Worm (Caenorhabditis elegans) whole organism, midembryonic: Measurements from ENCODE around the gene vig-1.
"Not testable (repeated sequence)": the region's sequence is repeated elsewhere in the genome, so short reads cannot be mapped to it uniquely, and the experiment has no call there.

Source experiments
- T22C8.4 ChIP-seq: fragments of 200-800 bp; sonication (Bioruptor generic); IDR thresholded peaks from 2 replicates; pipeline ENCODE4 v1.3.6; 2022; ENCODE audit warnings: missing genetic modification characterization, missing compliant biosample characterization
- cog-1 ChIP-seq: sonication (generic microtip); optimal IDR thresholded peaks from 2 replicates; lab custom pipeline; 2016; ENCODE audit warnings: missing genetic modification characterization, missing compliant biosample characterization
- flt-1 ChIP-seq: fragments of 200-800 bp; sonication (Bioruptor generic); IDR thresholded peaks from 2 replicates; pipeline ENCODE4 v1.3.6; 2022; ENCODE audit warnings: missing genetic modification characterization, missing compliant biosample characterization
- klf-2 ChIP-seq: fragments of 200-800 bp; sonication (Bioruptor generic); conservative IDR thresholded peaks from 2 replicates; pipeline ENCODE4 v1.3.6; 2022; ENCODE audit warnings: missing genetic modification reagents, missing genetic modification characterization, missing compliant biosample characterization
- med-1 ChIP-seq: sonication (generic microtip); optimal IDR thresholded peaks from 2 replicates; lab custom pipeline; 2017; ENCODE audit warnings: missing genetic modification characterization, mild to moderate bottlenecking, missing compliant biosample characterization, antibody characterized with exemption, missing genetic modification reagents; ENCODE audit not compliant: insufficient read depth
- ref-1 ChIP-seq: fragments of 200-800 bp; sonication (Bioruptor generic); conservative IDR thresholded peaks from 2 replicates; pipeline ENCODE4 v1.3.6; 2022; ENCODE audit warnings: missing genetic modification reagents, missing genetic modification characterization, missing compliant biosample characterization
- tab-1 ChIP-seq: fragments of 200-800 bp; sonication (Bioruptor generic); IDR thresholded peaks from 2 replicates; pipeline ENCODE4 v1.3.6; 2022; ENCODE audit warnings: missing genetic modification characterization, missing compliant biosample characterization
- ztf-23 ChIP-seq: fragments of 200-800 bp; sonication (Bioruptor generic); IDR thresholded peaks from 2 replicates; pipeline ENCODE4 v1.3.6; 2022; ENCODE audit warnings: missing genetic modification reagents, missing genetic modification characterization, missing compliant biosample characterization
- ztf-29 ChIP-seq: fragments of 200-800 bp; sonication (Bioruptor generic); IDR thresholded peaks from 2 replicates; pipeline ENCODE4 v1.3.6; 2022; ENCODE audit warnings: missing genetic modification reagents, missing genetic modification characterization, missing compliant biosample characterization

Gene vig-1

ce11 chrII:1320987-1321807, at the start of gene vig-1:
vig-1 (plus strand) TSS chrII:1321037.
- TF ChIP-seq med-1 (GFP tag; lab: Kevin White, UChicago) (no peak), T22C8.4 (GFP tag; lab: Robert Waterston, UW) (peak; percentile 53; the same call in 1 of the 2 replicates)

ce11 chrII:1271814-1272213, 49.0 kb upstream of the vig-1 start, which contains the start of gene srw-66:
srw-66 (minus strand) TSS chrII:1271914.
- TF ChIP-seq tab-1 (GFP tag; lab: Robert Waterston, UW): no peak
- no peak for TF ChIP-seq ref-1 (GFP tag; lab: Robert Waterston, UW)

ce11 chrII:1275439-1275838, 45.4 kb upstream of the vig-1 start, which contains the start of gene Y57G7A.5:
Y57G7A.5 (minus strand) TSS chrII:1275539.
- TF ChIP-seq ref-1 (GFP tag; lab: Robert Waterston, UW) (no peak), tab-1 (GFP tag; lab: Robert Waterston, UW) (no peak), ztf-29 (no peak), med-1 (GFP tag; lab: Kevin White, UChicago) (no peak), ztf-23 (GFP tag; lab: Robert Waterston, UW) (no peak), flt-1 (GFP tag; lab: Robert Waterston, UW) (no peak), klf-2 (GFP tag; lab: Robert Waterston, UW) (no peak), cog-1 (no peak), T22C8.4 (GFP tag; lab: Robert Waterston, UW) (no peak)

ce11 chrII:1276778-1277177, 44.1 kb upstream of the vig-1 start, which contains the start of gene Y57G7A.11:
Y57G7A.11 (minus strand) TSS chrII:1276878.
- TF ChIP-seq cog-1 (no peak), ztf-23 (GFP tag; lab: Robert Waterston, UW) (no peak)

- TF ChIP-seq tab-1 (GFP tag; lab: Robert Waterston, UW); T22C8.4 (GFP tag; lab: Robert Waterston, UW); ztf-29: not testable (repeated sequence)
Observed at ce11 chrII:1278350-1278749, 42.5 kb upstream of the vig-1 start, which contains the start of gene srz-63. srz-63 (plus strand) TSS chrII:1278650.

ce11 chrII:1284985-1285384, 35.9 kb upstream of the vig-1 start:
- TF ChIP-seq cog-1 (no peak), tab-1 (GFP tag; lab: Robert Waterston, UW) (no peak)

ce11 chrII:1285514-1285913, 35.3 kb upstream of the vig-1 start, which contains the start of the genes Y57G7A.6 and Y57G7A.3:
Y57G7A.6 (minus strand) TSS chrII:1285614.
Y57G7A.3 (plus strand) TSS chrII:1285782.
- TF ChIP-seq T22C8.4 (GFP tag; lab: Robert Waterston, UW): no peak
- no peak for TF ChIP-seq ref-1 (GFP tag; lab: Robert Waterston, UW)
- no peak for TF ChIP-seq klf-2 (GFP tag; lab: Robert Waterston, UW)
- TF ChIP-seq cog-1: no peak
- no peak for TF ChIP-seq tab-1 (GFP tag; lab: Robert Waterston, UW)
- no peak for TF ChIP-seq ztf-23 (GFP tag; lab: Robert Waterston, UW)
- no peak for TF ChIP-seq ztf-29
- TF ChIP-seq flt-1 (GFP tag; lab: Robert Waterston, UW): no peak
- TF ChIP-seq med-1 (GFP tag; lab: Kevin White, UChicago): no peak

ce11 chrII:1293157-1293556, 27.7 kb upstream of the vig-1 start, which contains the start of gene srz-64:
srz-64 (minus strand) TSS chrII:1293257.
- TF ChIP-seq tab-1 (GFP tag; lab: Robert Waterston, UW): no peak
- TF ChIP-seq med-1 (GFP tag; lab: Kevin White, UChicago): no peak
- no peak for TF ChIP-seq ztf-23 (GFP tag; lab: Robert Waterston, UW)
- no peak for TF ChIP-seq T22C8.4 (GFP tag; lab: Robert Waterston, UW)
- no peak for TF ChIP-seq flt-1 (GFP tag; lab: Robert Waterston, UW)
- TF ChIP-seq ref-1 (GFP tag; lab: Robert Waterston, UW): no peak

ce11 chrII:1295776-1296175, 25.1 kb upstream of the vig-1 start, which contains the start of gene Y57G7A.2:
Y57G7A.2 (plus strand) TSS chrII:1296076.
- TF ChIP-seq tab-1 (GFP tag; lab: Robert Waterston, UW) (no peak), flt-1 (GFP tag; lab: Robert Waterston, UW) (no peak), cog-1 (no peak), med-1 (GFP tag; lab: Kevin White, UChicago) (no peak), ztf-23 (GFP tag; lab: Robert Waterston, UW) (no peak), ref-1 (GFP tag; lab: Robert Waterston, UW) (no peak), klf-2 (GFP tag; lab: Robert Waterston, UW) (no peak), T22C8.4 (GFP tag; lab: Robert Waterston, UW) (no peak), ztf-29 (no peak)

- TF ChIP-seq ztf-23 (GFP tag; lab: Robert Waterston, UW) (no peak), cog-1 (no peak), med-1 (GFP tag; lab: Kevin White, UChicago) (no peak), ztf-29 (no peak), ref-1 (GFP tag; lab: Robert Waterston, UW) (no peak), tab-1 (GFP tag; lab: Robert Waterston, UW) (no peak), flt-1 (GFP tag; lab: Robert Waterston, UW) (no peak), T22C8.4 (GFP tag; lab: Robert Waterston, UW) (no peak), klf-2 (GFP tag; lab: Robert Waterston, UW) (no peak)
Observed at ce11 chrII:1297044-1297696, 23.7 kb upstream of the vig-1 start.
